Worm (Caenorhabditis elegans) whole organism, L4 larva: ENCODE results near the gene C37E2.2.

ENCODE experiments used
- F37D6.2 ChIP-seq: sonication (generic microtip); optimal IDR thresholded peaks from 2 replicates; lab custom pipeline; 2016; ENCODE audit warnings: mild to moderate bottlenecking, missing genetic modification characterization, missing compliant biosample characterization
- T26A8.4 ChIP-seq: fragments of 200-800 bp; sonication (Bioruptor generic); IDR thresholded peaks from 2 replicates; pipeline ENCODE4 v1.3.6; 2022; ENCODE audit warnings: missing genetic modification characterization, missing compliant biosample characterization
- Y105C5A.15 ChIP-seq: fragments of 200-800 bp; sonication (Bioruptor generic); IDR thresholded peaks from 2 replicates; pipeline ENCODE4 v1.3.6; 2022; ENCODE audit warnings: missing genetic modification characterization, missing compliant biosample characterization
- Y5F2A.4 ChIP-seq: fragments of 200-800 bp; sonication (Bioruptor generic); optimal IDR thresholded peaks from 2 replicates; lab custom pipeline; 2018; ENCODE audit warnings: mild to moderate bottlenecking, missing genetic modification characterization, missing compliant biosample characterization
- ZK546.5 ChIP-seq, 2 experiments: sonication (generic microtip); optimal IDR thresholded peaks; 2 replicates each; lab custom pipeline; 2017; ENCODE audit warnings: missing biosample characterization in 2 of 2, missing genetic modification characterization in 2 of 2
- aha-1 ChIP-seq: fragments of 150-350 bp; peaks from one replicate; lab custom pipeline; 2014; ENCODE audit warnings: missing biosample characterization, missing genetic modification characterization
- aly-2 ChIP-seq: sonication (generic microtip); optimal IDR thresholded peaks from 2 replicates; lab custom pipeline; 2018; ENCODE audit warnings: missing biosample characterization, missing genetic modification characterization
- ceh-32 ChIP-seq: sonication (generic microtip); optimal IDR thresholded peaks from 2 replicates; lab custom pipeline; 2016; ENCODE audit warnings: mild to moderate bottlenecking, missing genetic modification characterization, missing compliant biosample characterization; ENCODE audit not compliant: poor library complexity
- ceh-62 ChIP-seq: sonication (generic microtip); optimal IDR thresholded peaks from 2 replicates; lab custom pipeline; 2017; ENCODE audit warnings: missing biosample characterization, missing genetic modification characterization
- ceh-82 ChIP-seq: sonication (generic microtip); optimal IDR thresholded peaks from 2 replicates; lab custom pipeline; 2017; ENCODE audit warnings: missing biosample characterization, missing genetic modification characterization
- daf-12 ChIP-seq: fragments of 150-350 bp; optimal IDR thresholded peaks from 2 replicates; lab custom pipeline; 2014; ENCODE audit warnings: missing biosample characterization, missing genetic modification reagents, missing genetic modification characterization
- dmd-6 ChIP-seq: fragments of 200-800 bp; sonication (Bioruptor generic); IDR thresholded peaks from 2 replicates; pipeline ENCODE4 v1.3.6; 2022; ENCODE audit warnings: missing genetic modification reagents, missing genetic modification characterization, missing compliant biosample characterization
- dmd-9 ChIP-seq: fragments of 200-800 bp; sonication (Bioruptor generic); IDR thresholded peaks from 2 replicates; pipeline ENCODE4 v1.3.6; 2022; ENCODE audit warnings: missing genetic modification reagents, missing genetic modification characterization, missing compliant biosample characterization
- egl-27 ChIP-seq: sonication (generic microtip); optimal IDR thresholded peaks from 3 replicates; lab custom pipeline; 2017; ENCODE audit warnings: missing biosample characterization, missing genetic modification reagents, missing genetic modification characterization
- gei-8 ChIP-seq: fragments of 200-800 bp; sonication (Bioruptor generic); optimal IDR thresholded peaks from 2 replicates; lab custom pipeline; 2018; ENCODE audit warnings: mild to moderate bottlenecking, missing genetic modification characterization, missing compliant biosample characterization
- lin-15B ChIP-seq: fragments of 150-350 bp; sonication (generic microtip); optimal IDR thresholded peaks from 3 replicates; lab custom pipeline; 2014; ENCODE audit warnings: missing biosample characterization, missing genetic modification characterization
- lin-39 ChIP-seq: fragments of 150-350 bp; optimal IDR thresholded peaks from 2 replicates; lab custom pipeline; 2014; ENCODE audit warnings: missing biosample characterization, missing genetic modification reagents, missing genetic modification characterization
- lsy-2 ChIP-seq, 2 experiments: fragments of 150-350 bp in 1 of 2; sonication (generic microtip) in 1 of 2; optimal IDR thresholded peaks; 2 replicates each; lab custom pipeline; 2014 to 2017; ENCODE audit warnings: missing biosample characterization in 2 of 2, missing genetic modification characterization in 2 of 2
- mdt-29 ChIP-seq: fragments of 200-800 bp; sonication (Bioruptor generic); IDR thresholded peaks from 2 replicates; pipeline ENCODE4 v1.3.6; 2022; ENCODE audit warnings: missing genetic modification reagents, missing genetic modification characterization, missing compliant biosample characterization
- mes-2 ChIP-seq: sonication (generic microtip); optimal IDR thresholded peaks from 2 replicates; lab custom pipeline; 2016; ENCODE audit warnings: missing genotype, mild to moderate bottlenecking, missing genetic modification characterization, missing compliant biosample characterization; ENCODE audit not compliant: poor library complexity, severe bottlenecking
- nhr-10 ChIP-seq: fragments of 150-350 bp; optimal IDR thresholded peaks from 2 replicates; lab custom pipeline; 2014; ENCODE audit warnings: missing biosample characterization, missing genetic modification characterization
- nhr-111 ChIP-seq: fragments of 200-800 bp; sonication (Bioruptor generic); optimal IDR thresholded peaks from 2 replicates; lab custom pipeline; 2018; ENCODE audit warnings: mild to moderate bottlenecking, missing genetic modification characterization, missing compliant biosample characterization
- nhr-25 ChIP-seq: sonication (generic microtip); optimal IDR thresholded peaks from 2 replicates; lab custom pipeline; 2017; ENCODE audit warnings: missing genetic modification characterization, mild to moderate bottlenecking, missing compliant biosample characterization, antibody characterized with exemption, moderate library complexity, borderline replicate concordance; ENCODE audit not compliant: insufficient read depth
- nhr-41 ChIP-seq: fragments of 200-800 bp; sonication (Bioruptor generic); IDR thresholded peaks from 2 replicates; pipeline ENCODE4 v1.3.6; 2022; ENCODE audit warnings: missing genetic modification reagents, missing genetic modification characterization, missing compliant biosample characterization
- nhr-48 ChIP-seq: sonication (generic microtip); optimal IDR thresholded peaks from 2 replicates; lab custom pipeline; 2016; ENCODE audit warnings: mild to moderate bottlenecking, missing genetic modification characterization, missing compliant biosample characterization
- nhr-77 ChIP-seq: fragments of 150-350 bp; optimal IDR thresholded peaks from 2 replicates; lab custom pipeline; 2014; ENCODE audit warnings: missing biosample characterization, missing genetic modification characterization
- skn-1 ChIP-seq: fragments of 150-350 bp; optimal IDR thresholded peaks from 2 replicates; lab custom pipeline; 2014; ENCODE audit warnings: missing biosample characterization, missing genetic modification characterization
- snpc-1.2 ChIP-seq: fragments of 200-800 bp; sonication (Bioruptor generic); IDR thresholded peaks from 2 replicates; pipeline ENCODE4 v1.3.6; 2022; ENCODE audit warnings: missing genetic modification reagents, missing genetic modification characterization, missing compliant biosample characterization
- unc-62 ChIP-seq, 3 experiments: fragments of 150-350 bp in 1 of 3; sonication (generic microtip); optimal IDR thresholded peaks in 2 of 3; peaks in 1 of 3; 1 replicate in 1 of 3; 2 replicates in 2 of 3; lab custom pipeline; 2014 to 2017; ENCODE audit warnings: missing biosample characterization in 3 of 3, missing genetic modification characterization in 3 of 3, missing genetic modification reagents in 3 of 3, missing genotype in 1 of 3
- zfp-2 ChIP-seq: sonication (generic microtip); optimal IDR thresholded peaks from 2 replicates; lab custom pipeline; 2016; ENCODE audit warnings: mild to moderate bottlenecking, missing genetic modification characterization, missing compliant biosample characterization
- zfp-3 ChIP-seq: fragments of 200-800 bp; sonication (Bioruptor generic); conservative IDR thresholded peaks from 2 replicates; pipeline ENCODE4 v1.3.6; 2022; ENCODE audit warnings: missing genetic modification reagents, missing genetic modification characterization, missing compliant biosample characterization
- zip-2 ChIP-seq: fragments of 150-350 bp; optimal IDR thresholded peaks from 2 replicates; lab custom pipeline; 2014; ENCODE audit warnings: missing biosample characterization, missing genetic modification characterization
- ztf-11 ChIP-seq: fragments of 150-350 bp; optimal IDR thresholded peaks from 2 replicates; lab custom pipeline; 2014; ENCODE audit warnings: missing biosample characterization, missing genetic modification characterization
- ztf-7 ChIP-seq: fragments of 150-350 bp; optimal IDR thresholded peaks from 2 replicates; lab custom pipeline; 2014; ENCODE audit warnings: missing biosample characterization, missing genetic modification characterization

Gene C37E2.2

ce11 chrX:14173850-14174249 lies 2.0 kb upstream of the C37E2.2 start, which contains the start of gene idhb-1 (continued):
- TF ChIP-seq lsy-2 (tag; optimal IDR thresholded peaks at IDR 0.05; lab: Kevin White, UChicago) (peak in 1 of 2 experiments; percentile 80), zfp-3 (no peak), nhr-48 (tag; lab: Kevin White, UChicago) (no peak), dmd-9 (no peak)

- no peak for TF ChIP-seq nhr-10 (tag; lab: Kevin White, UChicago)
- TF ChIP-seq T26A8.4 (GFP tag; lab: Robert Waterston, UW): no peak
- no peak for TF ChIP-seq lin-39 (tag; lab: Kevin White, UChicago)
- TF ChIP-seq ceh-32 (tag; lab: Kevin White, UChicago): no peak
- TF ChIP-seq unc-62 (GFP tag; optimal IDR thresholded peaks at IDR 0.05 in 1 of 2; lab: Kevin White, UChicago): no peak
- no peak for TF ChIP-seq unc-62 (tag; optimal IDR thresholded peaks at IDR 0.05; lab: Kevin White, UChicago)
- TF ChIP-seq mdt-29 (GFP tag; lab: Robert Waterston, UW): no peak
- no peak for TF ChIP-seq zip-2 (tag; lab: Kevin White, UChicago)
- TF ChIP-seq nhr-25: no peak
- TF ChIP-seq gei-8 (GFP tag; lab: Kevin White, UChicago): no peak
- TF ChIP-seq dmd-6 (GFP tag; lab: Robert Waterston, UW): no peak
- TF ChIP-seq skn-1 (tag; lab: Kevin White, UChicago): no peak
- no peak for TF ChIP-seq snpc-1.2 (GFP tag; lab: Robert Waterston, UW)
- no peak for TF ChIP-seq Y105C5A.15 (GFP tag; lab: Robert Waterston, UW)
- TF ChIP-seq ztf-11 (tag; lab: Kevin White, UChicago): no peak
- TF ChIP-seq Y5F2A.4 (GFP tag; lab: Kevin White, UChicago): no peak
- no peak for TF ChIP-seq ceh-62 (tag; lab: Kevin White, UChicago)
- TF ChIP-seq lin-15B (tag; lab: Kevin White, UChicago): no peak
- no peak for TF ChIP-seq nhr-41 (GFP tag; lab: Robert Waterston, UW)
- no peak for TF ChIP-seq ZK546.5 (tag; optimal IDR thresholded peaks at IDR 0.05; lab: Kevin White, UChicago)
- no peak for TF ChIP-seq egl-27 (tag; lab: Kevin White, UChicago)
Observed at ce11 chrX:14178688-14179087, 2.8 kb downstream of the C37E2.2 start, which contains the start of gene C37E2.10. TSS of gene C37E2.10 (plus strand) at chrX:14178988.

ce11 chrX:14179488-14179887 lies 3.6 kb downstream of the C37E2.2 start:
- TF ChIP-seq aha-1 (tag; lab: Kevin White, UChicago) (peak; percentile 93), unc-62 (GFP tag; optimal IDR thresholded peaks at IDR 0.05 in 1 of 2; lab: Kevin White, UChicago) (no peak), unc-62 (tag; optimal IDR thresholded peaks at IDR 0.05; lab: Kevin White, UChicago) (no peak)

ce11 chrX:14180151-14180550 lies 4.3 kb downstream of the C37E2.2 start, which contains the start of gene C37E2.3:
TSS of gene C37E2.3 (plus strand) at chrX:14180451.
- TF ChIP-seq gei-8 (GFP tag; lab: Kevin White, UChicago) (no peak), nhr-77 (no peak), nhr-111 (no peak), ztf-7 (tag; lab: Kevin White, UChicago) (no peak), lsy-2 (tag; optimal IDR thresholded peaks at IDR 0.05; lab: Kevin White, UChicago) (no peak), egl-27 (tag; lab: Kevin White, UChicago) (no peak), F37D6.2 (tag; lab: Kevin White, UChicago) (no peak), dmd-6 (GFP tag; lab: Robert Waterston, UW) (no peak), daf-12 (tag; lab: Kevin White, UChicago) (no peak), ceh-82 (tag; lab: Kevin White, UChicago) (no peak), dmd-9 (no peak), mes-2 (tag; lab: Kevin White, UChicago) (no peak), zfp-2 (tag; lab: Kevin White, UChicago) (no peak), aly-2 (no peak), snpc-1.2 (GFP tag; lab: Robert Waterston, UW) (no peak)
